Worm (Caenorhabditis elegans): ENCODE measurements around the gene sre-54.

The sre-54 gene

DNA sequence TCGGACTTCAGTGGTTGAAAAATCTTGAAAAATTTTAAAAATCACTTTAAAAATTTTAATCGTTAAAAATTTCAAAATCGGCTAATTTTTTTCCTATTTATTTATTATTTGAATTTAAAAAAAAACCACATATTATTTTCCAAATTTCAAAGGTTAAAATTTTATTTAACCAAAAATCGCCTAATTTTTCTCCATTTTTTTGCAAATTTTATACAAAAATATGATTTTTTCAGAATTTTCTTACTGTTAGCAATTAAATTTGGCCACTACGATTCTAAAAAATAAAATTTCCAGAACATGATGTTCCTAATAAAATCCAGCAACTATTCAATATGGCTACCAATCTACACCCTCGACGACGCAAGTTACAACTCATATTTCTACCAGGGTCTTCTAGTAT is at the start of gene sre-54:
Gene sre-54 (plus strand): TSS at position 301 of the 400 bp plus-strand sequence.
- TF ChIP-seq zag-1 (tag; optimal IDR thresholded peaks at IDR 0.05): no peak
- TF ChIP-seq elt-1 (tag; optimal IDR thresholded peaks at IDR 0.05): no peak
- no peak for TF ChIP-seq nhr-25 (tag; optimal IDR thresholded peaks at IDR 0.05)
- TF ChIP-seq ceh-82 (tag; optimal IDR thresholded peaks at IDR 0.05): no peak
- no peak for TF ChIP-seq ZK546.5 (tag; optimal IDR thresholded peaks at IDR 0.05)
- TF ChIP-seq ama-1 (optimal IDR thresholded peaks at IDR 0.05): no peak
- no peak for TF ChIP-seq mdl-1 (tag; optimal IDR thresholded peaks at IDR 0.05)
- TF ChIP-seq C34F6.9 (tag; optimal IDR thresholded peaks at IDR 0.05): no peak
- TF ChIP-seq mab-5 (tag; optimal IDR thresholded peaks at IDR 0.05): no peak
- no peak for TF ChIP-seq sma-3 (GFP tag; optimal IDR thresholded peaks at IDR 0.05)
- no peak for TF ChIP-seq ztf-1 (GFP tag; conservative IDR thresholded peaks at IDR 0.05)
- TF ChIP-seq nhr-129 (tag; optimal IDR thresholded peaks at IDR 0.05): no peak
- no peak for TF ChIP-seq nhr-77 (tag; optimal IDR thresholded peaks at IDR 0.05)
- TF ChIP-seq nhr-10 (tag; optimal IDR thresholded peaks at IDR 0.05): no peak
- no peak for TF ChIP-seq lin-11 (tag; optimal IDR thresholded peaks at IDR 0.05)
- TF ChIP-seq elt-3 (tag; optimal IDR thresholded peaks at IDR 0.05): no peak
- TF ChIP-seq lin-13 (GFP tag; optimal IDR thresholded peaks at IDR 0.05): no peak

ce11 chrII:12284045-12284444 is 48.7 kb upstream of the sre-54 start:
- no peak for TF ChIP-seq nhr-237 (tag; optimal IDR thresholded peaks at IDR 0.05)
- TF ChIP-seq unc-62 (GFP tag; optimal IDR thresholded peaks at IDR 0.05): no peak
- no peak for TF ChIP-seq gmeb-1 (tag; optimal IDR thresholded peaks at IDR 0.05)
- no peak for TF ChIP-seq sma-3 (GFP tag; optimal IDR thresholded peaks at IDR 0.05)
- TF ChIP-seq ZK546.5 (tag; optimal IDR thresholded peaks at IDR 0.05): no peak
- no peak for TF ChIP-seq lin-11 (tag; optimal IDR thresholded peaks at IDR 0.05)
- TF ChIP-seq nhr-11 (tag; optimal IDR thresholded peaks at IDR 0.05): no peak
- no peak for TF ChIP-seq unc-55 (GFP tag; optimal IDR thresholded peaks at IDR 0.05)
- no peak for TF ChIP-seq F13H6.1 (tag; optimal IDR thresholded peaks at IDR 0.05)
- TF ChIP-seq elt-1 (tag; optimal IDR thresholded peaks at IDR 0.05): no peak
- TF ChIP-seq ztf-11 (tag; optimal IDR thresholded peaks at IDR 0.05): no peak

DNA sequence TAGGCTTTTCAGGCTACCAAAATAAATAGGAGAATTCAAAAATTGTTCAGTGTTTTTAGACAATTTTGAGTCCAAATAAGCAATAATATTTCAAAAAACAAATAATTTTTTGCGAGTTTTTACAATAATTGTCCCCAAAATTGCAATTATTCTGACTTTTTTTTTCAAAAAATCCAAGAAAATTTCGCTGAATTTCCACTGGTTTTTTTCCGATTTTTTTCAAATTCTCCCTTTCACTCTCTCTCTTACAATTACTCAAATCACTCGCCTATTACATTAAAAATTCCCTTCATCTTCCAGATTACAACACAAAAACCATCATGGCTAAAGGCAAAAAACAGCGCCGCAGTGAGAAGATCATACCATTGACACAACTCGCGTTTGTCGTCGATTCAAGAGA is 43.6 kb upstream of the sre-54 start, which contains the start of gene Y57A10A.31:
Gene Y57A10A.31 (plus strand): TSS at position 301 of the 400 bp plus-strand sequence.
- TF ChIP-seq ama-1 (optimal IDR thresholded peaks at IDR 0.05) (no peak), ztf-4 (tag; optimal IDR thresholded peaks at IDR 0.05) (no peak), unc-62 (GFP tag; optimal IDR thresholded peaks at IDR 0.05) (no peak), nhr-11 (tag; optimal IDR thresholded peaks at IDR 0.05) (no peak), nhr-129 (tag; optimal IDR thresholded peaks at IDR 0.05) (no peak), mbf-1 (tag; optimal IDR thresholded peaks at IDR 0.05) (no peak), alr-1 (tag; optimal IDR thresholded peaks at IDR 0.05) (no peak), nhr-25 (tag; optimal IDR thresholded peaks at IDR 0.05) (no peak), lsy-2 (tag; optimal IDR thresholded peaks at IDR 0.05) (no peak), ZK546.5 (tag; optimal IDR thresholded peaks at IDR 0.05) (no peak), unc-39 (tag; optimal IDR thresholded peaks at IDR 0.05) (no peak), aly-2 (tag; optimal IDR thresholded peaks at IDR 0.05) (no peak), crh-2 (tag; optimal IDR thresholded peaks at IDR 0.05) (no peak), Y55F3AM.14 (GFP tag; optimal IDR thresholded peaks at IDR 0.05) (no peak), R02D3.7 (tag; optimal IDR thresholded peaks at IDR 0.05) (no peak), sma-9 (GFP tag; optimal IDR thresholded peaks at IDR 0.05) (no peak), sma-9 (tag; optimal IDR thresholded peaks at IDR 0.05) (no peak), lin-13 (GFP tag; optimal IDR thresholded peaks at IDR 0.05) (no peak)

ce11 chrII:12296591-12296990 is 36.1 kb upstream of the sre-54 start:
- no peak for TF ChIP-seq sma-3 (GFP tag; optimal IDR thresholded peaks at IDR 0.05)
- TF ChIP-seq crh-2 (tag; optimal IDR thresholded peaks at IDR 0.05): no peak

DNA sequence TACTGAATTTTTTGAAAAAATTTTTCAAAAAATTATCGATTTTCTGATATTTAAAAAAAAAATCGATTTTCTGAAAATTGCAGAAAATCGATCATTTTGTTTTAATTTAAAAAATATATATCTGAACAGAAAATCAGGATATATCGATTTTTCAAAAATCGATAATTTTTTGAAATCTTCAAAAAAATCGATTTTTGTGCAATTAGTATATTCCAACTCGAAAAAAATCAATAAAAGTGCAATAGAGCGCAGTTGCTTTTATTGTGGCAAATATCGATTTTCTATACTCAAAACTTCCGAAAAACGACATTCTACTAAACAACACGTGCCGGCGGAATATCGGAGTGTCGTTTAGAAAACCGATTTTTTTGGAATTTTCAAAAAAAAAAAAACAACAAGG is 32.0 kb upstream of the sre-54 start:
- no peak for TF ChIP-seq fos-1 (tag; optimal IDR thresholded peaks at IDR 0.05)
- TF ChIP-seq lsy-2 (tag; optimal IDR thresholded peaks at IDR 0.05): no peak
- TF ChIP-seq nhr-77 (tag; optimal IDR thresholded peaks at IDR 0.05): no peak
- no peak for TF ChIP-seq elt-3 (tag; optimal IDR thresholded peaks at IDR 0.05)
- no peak for TF ChIP-seq F13H6.1 (tag; optimal IDR thresholded peaks at IDR 0.05)
- no peak for TF ChIP-seq ZK546.5 (tag; optimal IDR thresholded peaks at IDR 0.05)
- TF ChIP-seq blmp-1 (tag; optimal IDR thresholded peaks at IDR 0.05; ENCODE audit: insufficient read depth): no peak
- no peak for TF ChIP-seq skn-1 (tag; optimal IDR thresholded peaks at IDR 0.05)
- TF ChIP-seq Y55F3AM.14 (GFP tag; optimal IDR thresholded peaks at IDR 0.05): no peak
- no peak for TF ChIP-seq nhr-21 (tag; optimal IDR thresholded peaks at IDR 0.05)
- no peak for TF ChIP-seq gmeb-1 (tag; optimal IDR thresholded peaks at IDR 0.05)
- TF ChIP-seq zag-1 (tag; optimal IDR thresholded peaks at IDR 0.05): no peak
- TF ChIP-seq crh-2 (tag; optimal IDR thresholded peaks at IDR 0.05): no peak
- no peak for TF ChIP-seq ceh-16 (tag; optimal IDR thresholded peaks at IDR 0.05)
- no peak for TF ChIP-seq ztf-1 (GFP tag; conservative IDR thresholded peaks at IDR 0.05)
- TF ChIP-seq mdl-1 (tag; optimal IDR thresholded peaks at IDR 0.05): no peak
- no peak for TF ChIP-seq elt-1 (tag; optimal IDR thresholded peaks at IDR 0.05)
- no peak for TF ChIP-seq ceh-82 (tag; optimal IDR thresholded peaks at IDR 0.05)
- no peak for TF ChIP-seq aly-2 (tag; optimal IDR thresholded peaks at IDR 0.05)
